Comparison of ENCODE assay signal across 2 worm cellular contexts in genomic region chrII:8890530-8890929, ce11.
TF ChIP-seq lines count a peak whose summit lies in the region.

No protein-coding gene starts in this region.

TF ChIP-seq in whole organism, L1 larva, 84 proteins besides CTCF, POLR2A, EP300 and RAD21:
- TF ChIP-seq Y116A8C.19 (tag; optimal IDR thresholded peaks at IDR 0.05; lab: Kevin White, UChicago; ENCODE audit: borderline replicate concordance) (no peak), mdl-1 (tag; optimal IDR thresholded peaks at IDR 0.05; lab: Kevin White, UChicago) (no peak), elt-3 (tag; optimal IDR thresholded peaks at IDR 0.05; lab: Kevin White, UChicago) (peak in 1 of 6 experiments; percentile 30), rnt-1 (tag; optimal IDR thresholded peaks at IDR 0.05; lab: Kevin White, UChicago) (no peak), blmp-1 (tag; optimal IDR thresholded peaks at IDR 0.05; lab: Kevin White, UChicago) (peak; percentile 47), alr-1 (tag; optimal IDR thresholded peaks at IDR 0.05; lab: Kevin White, UChicago; ENCODE audit: borderline replicate concordance) (no peak), unc-30 (tag; optimal IDR thresholded peaks at IDR 0.05; lab: Kevin White, UChicago) (no peak), hlh-17 (GFP tag; optimal IDR thresholded peaks at IDR 0.05; lab: Kevin White, UChicago; ENCODE audit: borderline replicate concordance) (no peak), fkh-4 (tag; optimal IDR thresholded peaks at IDR 0.05; lab: Kevin White, UChicago; ENCODE audit: borderline replicate concordance) (no peak), unc-130 (tag; optimal IDR thresholded peaks at IDR 0.05; lab: Kevin White, UChicago) (no peak), aha-1 (tag; optimal IDR thresholded peaks at IDR 0.05; lab: Kevin White, UChicago) (no peak), lin-15B (tag; optimal IDR thresholded peaks at IDR 0.05; lab: Kevin White, UChicago) (no peak), hpl-2 (GFP tag; optimal IDR thresholded peaks at IDR 0.05; lab: Kevin White, UChicago) (no peak)

TF ChIP-seq in whole organism, mixed stage, embryonic, 35 proteins besides CTCF, POLR2A, EP300 and RAD21:
- TF ChIP-seq unc-62 (GFP tag; optimal IDR thresholded peaks at IDR 0.05; lab: Kevin White, UChicago) (peak; percentile 57), elt-3 (tag; optimal IDR thresholded peaks at IDR 0.05; lab: Kevin White, UChicago) (peak; percentile 41), elt-1 (tag; optimal IDR thresholded peaks at IDR 0.05; lab: Kevin White, UChicago; ENCODE audit: borderline replicate concordance, insufficient read depth) (peak; percentile 91), blmp-1 (tag; optimal IDR thresholded peaks at IDR 0.05; lab: Kevin White, UChicago) (no peak)

Comparison
In these comparisons a context has a peak if more than half of its experiments do, and no peak if none do; other contexts are left out.
1. Of the 14 proteins assayed by ChIP-seq in both whole organism, L1 larva and whole organism, mixed stage, embryonic: peak only in whole organism, L1 larva: blmp-1; only in whole organism, mixed stage, embryonic: unc-62; in both: none; in neither: 11; mixed calls (peak in some experiments, not most) for 1.